Worm (Caenorhabditis elegans): ENCODE data around the gene Y102A11A.9.

DNA sequence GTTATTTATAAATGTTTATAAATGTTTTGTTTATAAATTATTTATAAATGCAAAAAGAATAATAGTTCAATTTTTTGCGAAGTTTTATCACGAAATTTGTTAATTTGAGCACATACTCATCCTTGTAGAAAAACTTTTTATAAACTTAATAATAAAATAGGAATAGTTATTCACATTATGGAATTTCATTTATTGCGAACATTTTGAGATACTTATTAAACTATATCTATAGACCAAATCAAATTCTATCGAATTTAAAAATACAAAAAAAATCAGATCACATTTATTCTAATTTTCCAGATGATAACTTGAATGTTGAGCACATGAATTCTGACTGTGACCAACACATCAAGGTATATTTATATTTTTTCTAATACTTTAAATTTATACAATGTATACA lies 5.9 kb downstream of the Y102A11A.9 start, which contains the start of gene Y102A11A.3:
- TF ChIP-seq aly-2 (tag; optimal IDR thresholded peaks at IDR 0.05) (no peak), nhr-25 (tag; optimal IDR thresholded peaks at IDR 0.05) (no peak), ztf-11 (tag; optimal IDR thresholded peaks at IDR 0.05) (no peak), lin-13 (GFP tag; optimal IDR thresholded peaks at IDR 0.05) (no peak), nhr-11 (tag; optimal IDR thresholded peaks at IDR 0.05) (no peak), elt-3 (tag; optimal IDR thresholded peaks at IDR 0.05) (no peak), egl-27 (tag; optimal IDR thresholded peaks at IDR 0.05) (no peak)

Data from whole organism, L2 larva.